Worm (Caenorhabditis elegans): ENCODE results near the gene ZC190.5.
"Not testable (repeated sequence)": the region's sequence is repeated elsewhere in the genome, so short reads cannot be mapped to it uniquely, and the experiment has no call there.

ZC190.5 gene

DNA sequence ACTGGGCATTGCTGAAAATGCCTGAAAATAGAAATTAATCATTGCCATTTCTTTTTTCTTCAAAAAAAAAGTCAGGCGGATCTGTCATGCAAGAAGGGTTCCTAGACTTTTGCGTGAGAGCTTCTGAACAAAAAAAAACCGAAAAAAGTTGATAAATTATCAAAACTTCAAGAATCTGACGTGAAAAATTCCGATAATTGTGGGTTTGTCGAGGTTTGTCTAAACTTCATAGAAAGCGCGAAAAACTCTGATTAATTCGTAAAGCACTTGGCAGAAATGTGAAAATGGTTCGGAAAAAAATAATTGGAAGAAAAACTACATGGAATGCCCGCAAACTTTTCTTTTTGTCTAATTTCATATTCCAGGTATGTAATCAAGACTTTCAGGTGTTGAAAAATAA is at the start of gene ZC190.5:
Gene ZC190.5, minus strand, starts transcription at position 101 of the 400 bp plus-strand sequence.
- TF ChIP-seq W03F9.2 (tag; optimal IDR thresholded peaks at IDR 0.05): no peak
- no peak for TF ChIP-seq dao-5 (tag; optimal IDR thresholded peaks at IDR 0.05)

DNA sequence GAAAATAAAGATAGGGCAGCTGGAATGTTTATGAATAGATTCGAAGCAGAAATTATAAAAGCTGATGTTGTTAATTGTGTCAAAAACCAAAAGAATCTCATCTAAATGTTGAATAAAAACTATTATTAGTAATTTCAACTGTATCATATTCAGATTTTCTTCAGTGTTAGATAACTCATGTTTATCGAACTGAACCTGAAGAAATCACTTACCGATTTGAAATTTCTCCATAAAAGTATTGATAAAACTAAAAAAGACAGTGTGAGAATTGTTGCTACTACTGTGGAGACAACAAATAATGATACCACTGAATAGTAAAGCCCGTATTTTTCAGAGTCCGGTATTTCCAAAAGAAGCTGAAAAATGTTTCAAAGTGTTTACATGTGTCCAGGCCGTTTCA is 48.8 kb upstream of the ZC190.5 start, which contains the start of gene ZC196.8:
Gene ZC196.8, minus strand, starts transcription at position 101 of the 400 bp plus-strand sequence.
- TF ChIP-seq dao-5, him-1, W03F9.2 (tag; optimal IDR thresholded peaks at IDR 0.05): not testable (repeated sequence)

DNA sequence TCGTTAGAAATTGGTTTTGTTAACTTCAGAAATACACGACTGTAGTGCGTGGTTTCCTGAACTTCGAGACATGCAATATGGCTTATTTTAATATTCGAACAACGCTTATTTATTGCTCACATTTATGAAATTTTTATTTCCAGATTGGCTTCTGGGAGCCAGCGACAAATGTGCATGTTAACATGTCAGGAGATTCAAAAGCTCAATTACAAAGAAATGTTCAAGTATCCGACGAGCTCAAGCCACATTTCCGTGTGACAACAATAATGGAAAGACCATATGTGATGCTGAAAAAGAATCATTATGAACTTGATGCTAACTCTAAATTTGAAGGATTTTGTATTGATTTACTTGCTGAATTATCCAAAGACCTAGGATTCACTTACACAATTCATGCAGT is 45.0 kb upstream of the ZC190.5 start:
- TF ChIP-seq him-1 (tag; optimal IDR thresholded peaks at IDR 0.05) (no peak), dao-5 (tag; optimal IDR thresholded peaks at IDR 0.05) (no peak), W03F9.2 (tag; optimal IDR thresholded peaks at IDR 0.05) (no peak)

DNA sequence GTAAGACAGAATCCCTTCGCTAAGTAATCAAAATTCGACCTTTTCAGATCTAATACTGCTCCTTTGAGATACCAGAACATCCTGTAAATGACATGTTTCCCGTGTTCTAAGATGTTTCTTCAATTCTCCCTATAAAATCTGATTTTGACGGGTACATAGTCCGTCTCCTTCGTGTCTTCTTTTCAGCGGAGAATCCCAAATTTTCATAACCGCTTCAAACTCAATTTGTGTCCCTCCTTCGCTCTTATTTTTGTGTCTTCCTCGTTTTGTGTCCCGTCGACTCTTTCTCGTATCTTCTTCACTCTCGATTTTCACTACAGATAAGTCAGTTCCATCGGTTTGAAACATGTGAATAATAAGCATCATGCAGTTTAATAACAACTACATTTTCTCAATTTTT is 42.8 kb upstream of the ZC190.5 start, which contains the start of gene glr-5:
Gene glr-5, plus strand, starts transcription at position 321 of the 400 bp plus-strand sequence.
- TF ChIP-seq W03F9.2 (tag; optimal IDR thresholded peaks at IDR 0.05) (no peak), him-1 (tag; optimal IDR thresholded peaks at IDR 0.05) (no peak), dao-5 (tag; optimal IDR thresholded peaks at IDR 0.05) (no peak)

DNA sequence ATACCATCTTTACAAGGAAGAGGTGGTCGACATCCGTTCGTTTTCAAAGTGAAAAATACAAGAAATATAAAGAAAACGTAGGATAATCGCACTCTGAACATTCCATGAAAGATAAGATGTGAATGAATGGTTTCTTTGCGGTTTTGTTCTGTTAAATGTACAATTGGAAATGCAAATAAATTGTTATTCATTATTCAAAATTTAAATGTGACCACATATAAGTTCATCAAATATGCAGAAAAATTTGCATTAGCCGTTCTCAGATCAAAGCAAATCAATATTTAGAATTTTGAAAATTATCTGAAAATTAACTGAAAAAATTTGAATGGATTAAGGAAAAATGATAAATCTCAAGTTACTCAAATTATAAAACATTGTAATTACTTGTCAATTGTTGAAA is 38.5 kb upstream of the ZC190.5 start, which contains the start of gene ZC178.2:
Gene ZC178.2, minus strand, starts transcription at position 101 of the 400 bp plus-strand sequence.
- TF ChIP-seq dao-5 (tag; optimal IDR thresholded peaks at IDR 0.05) (no peak), W03F9.2 (tag; optimal IDR thresholded peaks at IDR 0.05) (no peak), him-1 (tag; optimal IDR thresholded peaks at IDR 0.05) (no peak)

DNA sequence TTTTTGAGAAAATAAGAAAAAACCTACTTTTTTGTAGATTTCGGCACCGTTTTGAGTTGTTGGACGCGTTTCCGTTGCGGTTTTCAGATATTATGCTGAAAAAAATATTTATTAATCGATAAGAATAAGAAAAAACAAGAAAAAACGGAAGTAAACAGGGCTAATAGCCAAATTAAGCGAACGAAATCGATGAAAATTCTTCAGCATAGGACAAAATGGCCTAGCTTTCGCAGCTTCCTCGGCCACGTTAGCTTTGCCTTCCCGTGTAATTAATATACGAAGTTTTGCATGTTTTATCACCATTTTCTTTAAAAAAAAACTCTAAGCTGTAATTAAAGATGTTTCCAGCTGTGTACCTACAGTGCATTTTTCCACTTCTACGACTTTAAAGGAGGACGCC is 22.8 kb upstream of the ZC190.5 start, which contains the start of gene ZC190.10:
Gene ZC190.10, minus strand, starts transcription at position 101 of the 400 bp plus-strand sequence.
- not testable (repeated sequence) for TF ChIP-seq W03F9.2, dao-5, him-1 (tag; optimal IDR thresholded peaks at IDR 0.05)

DNA sequence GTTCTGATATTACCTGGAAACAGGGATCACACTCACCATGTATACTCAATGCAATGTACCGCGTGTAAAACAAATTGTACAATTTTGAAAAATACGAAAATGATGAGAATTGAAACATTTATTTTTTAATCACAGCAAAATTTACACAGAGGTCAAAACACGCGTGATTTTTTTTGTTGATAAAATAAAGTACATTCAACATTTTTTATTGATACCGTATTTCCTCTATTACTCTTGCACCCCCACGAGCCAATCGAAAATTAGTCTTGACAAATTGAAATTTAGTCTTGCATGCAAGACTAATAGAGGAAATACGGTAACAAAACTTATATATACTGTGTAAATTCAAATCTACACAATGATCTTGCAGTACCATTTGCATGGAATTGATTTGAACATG is 14.3 kb upstream of the ZC190.5 start, which contains the start of gene ZC190.8:
Gene ZC190.8, minus strand, starts transcription at position 101 of the 400 bp plus-strand sequence.
- TF ChIP-seq him-1 (tag; optimal IDR thresholded peaks at IDR 0.05) (no peak), W03F9.2 (tag; optimal IDR thresholded peaks at IDR 0.05) (no peak), dao-5 (tag; optimal IDR thresholded peaks at IDR 0.05) (no peak)

DNA sequence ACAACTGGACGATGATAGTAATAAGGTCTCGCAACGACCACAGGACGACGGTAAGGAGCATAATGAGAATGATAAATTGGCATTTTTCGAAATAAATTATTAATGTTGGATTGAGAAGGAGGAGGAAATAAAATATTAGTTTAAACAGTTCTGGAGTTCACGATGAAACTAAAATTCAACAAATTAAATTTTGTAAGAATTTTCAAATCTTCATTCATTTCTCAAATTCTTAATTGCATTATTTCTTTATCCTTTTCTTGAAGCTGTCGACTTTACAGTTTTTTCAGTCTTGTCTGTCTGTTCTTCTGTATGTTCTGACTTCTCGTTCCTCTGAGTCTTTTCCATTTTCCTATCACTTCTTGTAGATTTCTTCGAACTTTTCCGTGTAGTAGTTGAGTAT is 13.4 kb upstream of the ZC190.5 start, which contains the start of gene ZC190.7:
Gene ZC190.7, minus strand, starts transcription at position 101 of the 400 bp plus-strand sequence.
- no peak for TF ChIP-seq dao-5 (tag; optimal IDR thresholded peaks at IDR 0.05)
- no peak for TF ChIP-seq W03F9.2 (tag; optimal IDR thresholded peaks at IDR 0.05)
- no peak for TF ChIP-seq him-1 (tag; optimal IDR thresholded peaks at IDR 0.05)

DNA sequence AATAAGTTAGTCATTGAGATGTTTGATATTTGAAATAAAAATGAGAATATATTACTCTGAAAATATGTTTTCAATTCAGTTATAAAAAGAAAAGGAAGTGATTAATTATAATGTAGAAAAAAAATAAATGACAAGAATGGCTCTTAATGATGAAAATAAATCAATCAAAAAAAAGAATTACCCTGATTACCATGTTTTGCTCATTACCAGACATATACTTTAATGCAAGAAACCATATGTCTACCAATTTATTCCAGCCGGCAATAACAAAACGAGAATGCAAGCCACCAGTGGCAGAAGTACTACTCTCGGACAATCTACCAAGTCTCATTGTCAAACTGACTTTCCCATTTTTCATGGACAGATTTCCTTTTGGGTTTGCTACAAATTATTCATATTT is 10.4 kb upstream of the ZC190.5 start:
- TF ChIP-seq dao-5 (tag; optimal IDR thresholded peaks at IDR 0.05): no peak
- no peak for TF ChIP-seq him-1 (tag; optimal IDR thresholded peaks at IDR 0.05)
- TF ChIP-seq W03F9.2 (tag; optimal IDR thresholded peaks at IDR 0.05): no peak

DNA sequence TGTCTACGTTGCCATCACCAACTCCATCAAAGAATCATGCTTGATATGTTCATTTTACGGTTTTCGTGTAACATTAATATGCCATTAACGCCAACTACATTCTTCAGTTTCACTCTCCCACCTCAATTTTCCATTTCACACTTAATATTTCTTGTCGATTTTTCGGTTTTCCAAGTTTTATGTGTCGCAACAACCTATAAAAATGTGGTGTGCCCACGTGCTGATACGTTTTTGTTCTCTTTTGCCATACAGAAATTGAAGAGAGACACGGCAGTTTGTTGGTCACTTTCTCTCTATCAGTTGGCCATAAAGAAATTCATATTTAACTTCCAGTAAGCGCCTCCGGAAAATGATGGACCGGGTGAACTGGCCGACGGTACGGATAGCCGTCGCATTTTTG is 9.3 kb upstream of the ZC190.5 start, which contains the start of gene cln-3.3:
Gene cln-3.3, plus strand, starts transcription at position 334 of the 400 bp plus-strand sequence.
- TF ChIP-seq W03F9.2 (tag; optimal IDR thresholded peaks at IDR 0.05) (no peak), him-1 (tag; optimal IDR thresholded peaks at IDR 0.05) (no peak), dao-5 (tag; optimal IDR thresholded peaks at IDR 0.05) (no peak)

DNA sequence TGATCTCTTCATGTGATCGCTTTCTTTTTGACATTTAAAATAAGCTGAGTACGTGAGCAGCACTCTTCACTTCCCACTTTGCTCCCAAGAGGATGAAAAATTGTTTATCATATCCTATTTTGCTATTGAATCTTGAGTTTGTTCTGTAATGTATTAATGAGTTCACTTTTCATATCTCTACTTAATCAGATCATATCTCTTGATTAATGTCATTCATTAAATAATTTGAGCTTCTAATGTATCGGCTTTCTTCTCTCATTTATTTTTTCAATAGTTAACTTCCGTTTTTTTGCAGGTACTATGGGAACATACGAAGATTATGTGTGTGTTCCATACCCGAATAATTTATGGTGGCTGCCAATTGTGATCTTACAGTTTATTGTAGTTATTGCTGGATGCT is 7.7 kb upstream of the ZC190.5 start, which contains the start of gene ZC190.2:
Gene ZC190.2, plus strand, starts transcription at position 301 of the 400 bp plus-strand sequence.
- no peak for TF ChIP-seq dao-5 (tag; optimal IDR thresholded peaks at IDR 0.05)
- no peak for TF ChIP-seq him-1 (tag; optimal IDR thresholded peaks at IDR 0.05)
- TF ChIP-seq W03F9.2 (tag; optimal IDR thresholded peaks at IDR 0.05): no peak

DNA sequence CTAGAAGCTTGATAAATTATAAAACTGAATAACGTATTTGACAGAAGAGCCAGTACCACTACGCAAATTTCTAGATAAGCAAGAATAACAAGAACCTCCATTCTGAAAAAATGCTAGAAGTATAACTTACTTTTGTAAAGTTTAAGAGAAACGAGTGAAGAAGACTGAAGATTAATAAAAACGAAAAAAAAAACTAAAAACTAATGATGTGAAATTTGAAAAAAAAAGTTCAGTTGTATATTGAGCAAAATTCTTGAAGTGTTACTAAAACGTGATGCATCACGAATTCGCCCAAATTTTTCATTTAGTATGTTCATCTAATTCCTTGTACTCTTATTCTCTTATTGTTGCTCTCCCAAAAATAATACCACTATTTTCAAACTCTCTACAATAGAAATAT is 3.8 kb upstream of the ZC190.5 start, which contains the start of gene ZC190.6:
Gene ZC190.6, minus strand, starts transcription at position 101 of the 400 bp plus-strand sequence.
- TF ChIP-seq dao-5 (tag; optimal IDR thresholded peaks at IDR 0.05) (no peak), him-1 (tag; optimal IDR thresholded peaks at IDR 0.05) (no peak), W03F9.2 (tag; optimal IDR thresholded peaks at IDR 0.05) (no peak)

DNA sequence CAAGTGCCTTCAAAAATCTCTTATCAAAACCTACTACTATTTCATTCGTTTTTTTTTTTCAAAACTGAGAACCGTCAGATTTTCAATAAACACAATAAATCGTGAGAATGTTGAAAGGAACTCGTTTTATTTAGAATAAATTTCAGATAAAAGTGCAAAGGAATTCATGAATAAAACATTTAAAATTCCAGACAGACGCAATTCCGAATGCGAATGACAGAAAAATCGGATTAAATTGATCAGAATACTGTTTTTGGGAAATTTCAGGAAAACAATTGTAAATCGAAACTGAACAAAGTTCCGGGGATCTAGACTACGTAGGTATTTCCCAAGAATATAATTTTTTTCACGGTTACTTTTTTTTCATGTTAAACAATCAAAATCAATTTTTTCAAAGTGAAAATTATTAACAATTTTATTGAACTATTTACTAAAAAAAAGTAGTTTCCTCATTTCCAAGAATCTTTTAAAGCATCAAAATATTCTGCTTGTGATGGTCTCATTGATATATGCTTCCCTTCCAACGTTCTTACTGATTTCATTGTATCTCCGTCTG is 1.8 kb downstream of the ZC190.5 start:
- TF ChIP-seq him-1 (tag; optimal IDR thresholded peaks at IDR 0.05) (no peak), dao-5 (tag; optimal IDR thresholded peaks at IDR 0.05) (no peak), W03F9.2 (tag; optimal IDR thresholded peaks at IDR 0.05) (no peak)

DNA sequence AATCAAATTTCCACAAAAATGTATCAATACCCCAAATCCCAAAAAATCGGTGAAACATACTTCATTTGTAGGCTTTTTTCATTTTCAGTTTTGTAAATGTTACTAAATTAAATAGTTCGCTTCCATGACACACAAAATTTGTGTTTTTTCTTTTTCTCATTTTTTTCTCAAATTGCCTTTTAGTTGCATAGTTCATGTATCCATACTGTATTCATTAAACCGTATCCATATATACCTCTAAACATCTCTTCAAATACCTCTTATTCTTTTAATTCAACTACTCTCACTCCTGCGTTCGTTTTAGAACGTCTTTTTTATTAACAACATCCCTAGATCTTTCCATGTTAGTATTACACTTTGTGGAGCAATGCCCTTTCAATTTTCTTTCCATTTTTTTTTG is 2.6 kb downstream of the ZC190.5 start:
- TF ChIP-seq W03F9.2 (tag; optimal IDR thresholded peaks at IDR 0.05) (no peak), him-1 (tag; optimal IDR thresholded peaks at IDR 0.05) (no peak), dao-5 (tag; optimal IDR thresholded peaks at IDR 0.05) (no peak)

All from whole organism, L4/young adult.